Fruit fly (Drosophila melanogaster) whole organism, wandering third instar larva: ENCODE data around the gene CG14568.
A peak's percentile ranks its signal among the peaks of the same experiment; 100 is the strongest.

Experiments used
- Abd-B ChIP-seq: fragments of >200 bp; optimal IDR thresholded peaks from 2 replicates; lab custom pipeline; 2017; ENCODE audit warnings: missing biosample characterization, missing genetic modification characterization
- CG32264 ChIP-seq: fragments of 200-800 bp; sonication (Bioruptor generic); optimal IDR thresholded peaks from 2 replicates; lab custom pipeline; 2016; ENCODE audit warnings: missing biosample characterization, missing genetic modification characterization
- CG9705 ChIP-seq: fragments of 200-800 bp; sonication (Bioruptor generic); optimal IDR thresholded peaks from 2 replicates; lab custom pipeline; 2018; ENCODE audit warnings: missing biosample characterization, mild to moderate bottlenecking, missing genetic modification characterization
- CrebA ChIP-seq: fragments of 200-800 bp; sonication (Bioruptor generic); optimal IDR thresholded peaks from 2 replicates; lab custom pipeline; 2016; ENCODE audit warnings: missing biosample characterization, mild to moderate bottlenecking, missing genetic modification characterization, borderline replicate concordance
- Dfd ChIP-seq: fragments of >200 bp; optimal IDR thresholded peaks from 2 replicates; lab custom pipeline; 2017; ENCODE audit warnings: missing biosample characterization, missing genetic modification characterization
- Dif ChIP-seq: fragments of 200-275, 200-300 bp; sonication (Bioruptor generic); optimal IDR thresholded peaks from 2 replicates; lab custom pipeline; 2018; ENCODE audit warnings: missing biosample characterization, missing genetic modification characterization; ENCODE audit not compliant: partially characterized antibody
- GATAd ChIP-seq: sonication (Bioruptor generic); optimal IDR thresholded peaks from 2 replicates; lab custom pipeline; 2016; ENCODE audit warnings: missing biosample characterization, missing genetic modification characterization
- HLH106 ChIP-seq: fragments of 200-800 bp; optimal IDR thresholded peaks from 3 replicates; lab custom pipeline; 2019; ENCODE audit warnings: missing biosample characterization, mild to moderate bottlenecking, missing genetic modification characterization, moderate library complexity
- Hnf4 ChIP-seq: fragments of 200-800 bp; sonication (Bioruptor generic); optimal IDR thresholded peaks from 2 replicates; lab custom pipeline; 2016; ENCODE audit warnings: missing biosample characterization, mild to moderate bottlenecking, missing genetic modification characterization
- Hr78 ChIP-seq: fragments of >200 bp; optimal IDR thresholded peaks from 2 replicates; lab custom pipeline; 2017; ENCODE audit warnings: missing biosample characterization, missing genetic modification characterization
- Hr83 ChIP-seq: fragments of 200-300 bp; sonication (Bioruptor generic); optimal IDR thresholded peaks from 2 replicates; lab custom pipeline; 2016; ENCODE audit warnings: missing biosample characterization, mild to moderate bottlenecking, missing genetic modification characterization, moderate library complexity; ENCODE audit not compliant: poor library complexity, severe bottlenecking
- Jra ChIP-seq: sonication (Bioruptor generic); optimal IDR thresholded peaks from 2 replicates; lab custom pipeline; 2016; ENCODE audit warnings: missing biosample characterization, missing genetic modification characterization
- Mio ChIP-seq: sonication (Bioruptor generic); optimal IDR thresholded peaks from 2 replicates; lab custom pipeline; 2016; ENCODE audit warnings: missing biosample characterization, missing genetic modification characterization
- Myc ChIP-seq: fragments of >200 bp; optimal IDR thresholded peaks from 2 replicates; lab custom pipeline; 2017
- N ChIP-seq: fragments of >200 bp; optimal IDR thresholded peaks from 2 replicates; lab custom pipeline; 2018; ENCODE audit warnings: missing biosample characterization, missing external identifiers, missing genetic modification characterization
- OdsH ChIP-seq: fragments of 200-800 bp; sonication (Bioruptor generic); optimal IDR thresholded peaks from 2 replicates; lab custom pipeline; 2016; ENCODE audit warnings: missing biosample characterization, mild to moderate bottlenecking, missing genetic modification characterization
- Rel ChIP-seq, 2 experiments: fragments of 200-800 bp; sonication (Bioruptor generic) in 1 of 2; optimal IDR thresholded peaks; 2 replicates in 1 of 2; 3 replicates in 1 of 2; lab custom pipeline; 2016 to 2019; ENCODE audit warnings: mild to moderate bottlenecking in 2 of 2, missing biosample characterization in 2 of 2, missing genetic modification characterization in 2 of 2, moderate library complexity in 1 of 2
- Sp1 ChIP-seq: fragments of 200-800 bp; sonication (Bioruptor generic); optimal IDR thresholded peaks from 3 replicates; lab custom pipeline; 2019; ENCODE audit warnings: missing biosample characterization, mild to moderate bottlenecking, missing genetic modification characterization, moderate library complexity
- Vsx2 ChIP-seq: fragments of 200-300, 225-300 bp; sonication (Bioruptor generic); optimal IDR thresholded peaks from 2 replicates; lab custom pipeline; 2018; ENCODE audit warnings: missing biosample characterization, missing genetic modification characterization; ENCODE audit not compliant: partially characterized antibody
- br ChIP-seq: fragments of 200-800 bp; sonication (Bioruptor generic); optimal IDR thresholded peaks from 2 replicates; lab custom pipeline; 2016; ENCODE audit warnings: missing biosample characterization, missing genetic modification characterization
- brk ChIP-seq: fragments of 200-800 bp; sonication (Bioruptor generic); optimal IDR thresholded peaks from 2 replicates; lab custom pipeline; 2016; ENCODE audit warnings: missing biosample characterization, mild to moderate bottlenecking, missing genetic modification characterization
- dl ChIP-seq, 2 experiments: fragments of 175-275, 200-275 bp in 1 of 2; fragments of 200-275 bp in 1 of 2; sonication (Bioruptor generic); optimal IDR thresholded peaks; lab custom pipeline; 2018; ENCODE audit warnings: mild to moderate bottlenecking in 2 of 2, missing biosample characterization in 2 of 2, missing genetic modification characterization in 2 of 2, moderate library complexity in 2 of 2; ENCODE audit not compliant: partially characterized antibody in 2 of 2, insufficient read depth in 1 of 2
- dmrt93B ChIP-seq: fragments of 200-800 bp; sonication (Bioruptor generic); optimal IDR thresholded peaks from 2 replicates; lab custom pipeline; 2018; ENCODE audit warnings: missing biosample characterization, mild to moderate bottlenecking, missing genetic modification characterization
- dsf ChIP-seq: sonication (Bioruptor generic); optimal IDR thresholded peaks from 2 replicates; lab custom pipeline; 2016; ENCODE audit warnings: missing biosample characterization, missing genetic modification characterization, borderline replicate concordance
- ey ChIP-seq: fragments of 200-800 bp; sonication (Bioruptor generic); optimal IDR thresholded peaks from 2 replicates; lab custom pipeline; 2016; ENCODE audit warnings: missing biosample characterization, missing genetic modification characterization
- foxo ChIP-seq, 2 experiments: fragments of 200-800 bp; sonication (Bioruptor generic); optimal IDR thresholded peaks; 2 replicates in 1 of 2; 3 replicates in 1 of 2; lab custom pipeline; 2016 to 2017; ENCODE audit warnings: missing biosample characterization in 2 of 2, missing genetic modification characterization in 2 of 2
- fru ChIP-seq: fragments of 200-800 bp; sonication (Bioruptor generic); optimal IDR thresholded peaks from 3 replicates; lab custom pipeline; 2016; ENCODE audit warnings: missing biosample characterization, mild to moderate bottlenecking, missing genetic modification characterization
- h ChIP-seq: fragments of 200-800 bp; sonication (Bioruptor generic); optimal IDR thresholded peaks from 3 replicates; lab custom pipeline; 2016; ENCODE audit warnings: missing biosample characterization, mild to moderate bottlenecking, missing genetic modification characterization
- jim ChIP-seq: fragments of 175-275, 200-325 bp; sonication (Bioruptor generic); optimal IDR thresholded peaks from 2 replicates; lab custom pipeline; 2016; ENCODE audit warnings: missing biosample characterization, mild to moderate bottlenecking, missing genetic modification characterization
- lola ChIP-seq: fragments of >200 bp; optimal IDR thresholded peaks from 2 replicates; lab custom pipeline; 2017; ENCODE audit warnings: missing biosample characterization, missing genetic modification characterization
- pan ChIP-seq: fragments of >200 bp; optimal IDR thresholded peaks from 2 replicates; lab custom pipeline; 2017
- psq ChIP-seq: fragments of 200-800 bp; sonication (Bioruptor generic); optimal IDR thresholded peaks from 3 replicates; lab custom pipeline; 2017; ENCODE audit warnings: missing biosample characterization, mild to moderate bottlenecking, missing genetic modification characterization, moderate library complexity
- sage ChIP-seq: fragments of 200-800 bp; sonication (Bioruptor generic); optimal IDR thresholded peaks from 2 replicates; lab custom pipeline; 2016; ENCODE audit warnings: missing biosample characterization, mild to moderate bottlenecking, missing genetic modification characterization
- sv ChIP-seq: fragments of 200-800 bp; sonication (Bioruptor generic); optimal IDR thresholded peaks from 3 replicates; lab custom pipeline; 2016; ENCODE audit warnings: missing biosample characterization, missing genetic modification characterization
- tai ChIP-seq: sonication (Bioruptor generic); optimal IDR thresholded peaks from 2 replicates; lab custom pipeline; 2016; ENCODE audit warnings: missing biosample characterization, missing genetic modification characterization
- usp ChIP-seq: fragments of >200 bp; optimal IDR thresholded peaks from 2 replicates; lab custom pipeline; 2017; ENCODE audit warnings: missing biosample characterization, missing genetic modification characterization
- woc ChIP-seq: sonication (Bioruptor generic); optimal IDR thresholded peaks from 2 replicates; lab custom pipeline; 2016; ENCODE audit warnings: missing biosample characterization, mild to moderate bottlenecking, missing genetic modification characterization

The CG14568 gene

dm6 chr3L:21744169-21744568 lies 10.9 kb upstream of the CG14568 start, which contains the start of gene CG14565:
CG14565 (minus strand) TSS chr3L:21744269.
- TF ChIP-seq lola (no peak), sv (GFP tag; lab: Kevin White, UChicago) (no peak), dmrt93B (GFP tag; lab: Kevin White, UChicago) (no peak), jim (no peak), ey (GFP tag; lab: Kevin White, UChicago) (no peak), usp (no peak), Hnf4 (GFP tag; lab: Kevin White, UChicago) (no peak), br (no peak), Vsx2 (GFP tag; lab: Kevin White, UChicago) (no peak), Abd-B (no peak), Myc (lab: Kevin White, UChicago) (no peak), woc (GFP tag; lab: Kevin White, UChicago) (no peak)

dm6 chr3L:21741234-21741633 lies 7.9 kb upstream of the CG14568 start, which contains the start of gene CG14572:
CG14572 (plus strand) TSS chr3L:21741534.
- TF ChIP-seq Rel (GFP tag; optimal IDR thresholded peaks at IDR 0.05; lab: Kevin White, UChicago) (no peak), Rel (tag; optimal IDR thresholded peaks at IDR 0.05; lab: Kevin White, UChicago) (no peak), tai (GFP tag; lab: Kevin White, UChicago) (no peak), lola (no peak), Jra (GFP tag; lab: Kevin White, UChicago) (no peak), dsf (GFP tag; lab: Kevin White, UChicago) (no peak), psq (no peak), dl (GFP tag; optimal IDR thresholded peaks at IDR 0.05; lab: Kevin White, UChicago; ENCODE audit: insufficient read depth in 1 of 2, partially characterized antibody in 2 of 2) (no peak), jim (no peak), OdsH (no peak), woc (GFP tag; lab: Kevin White, UChicago) (no peak), Abd-B (no peak), GATAd (GFP tag; lab: Kevin White, UChicago) (no peak), Sp1 (GFP tag; lab: Kevin White, UChicago) (no peak), foxo (GFP tag; optimal IDR thresholded peaks at IDR 0.05; lab: Kevin White, UChicago) (no peak), Hr83 (GFP tag; lab: Kevin White, UChicago) (no peak), CG9705 (no peak), brk (no peak), Hr78 (GFP tag; lab: Kevin White, UChicago) (no peak), Mio (GFP tag; lab: Kevin White, UChicago) (no peak), Dif (no peak)

- TF ChIP-seq tai (GFP tag; lab: Kevin White, UChicago) (no peak), sage (no peak), Hnf4 (GFP tag; lab: Kevin White, UChicago) (no peak), Hr83 (GFP tag; lab: Kevin White, UChicago) (no peak), br (no peak), Vsx2 (GFP tag; lab: Kevin White, UChicago) (no peak), woc (GFP tag; lab: Kevin White, UChicago) (no peak), Dfd (GFP tag; lab: Kevin White, UChicago) (no peak), h (GFP tag; lab: Kevin White, UChicago) (no peak), CrebA (no peak), psq (no peak), Mio (GFP tag; lab: Kevin White, UChicago) (no peak)
Measured at dm6 chr3L:21740209-21740608, 6.9 kb upstream of the CG14568 start, which contains the start of gene CG14566. CG14566 (minus strand) TSS chr3L:21740309.

- TF ChIP-seq tai (GFP tag; lab: Kevin White, UChicago) (no peak), usp (no peak), sv (GFP tag; lab: Kevin White, UChicago) (no peak), CG32264 (GFP tag; lab: Kevin White, UChicago) (no peak), psq (no peak), foxo (GFP tag; optimal IDR thresholded peaks at IDR 0.05; lab: Kevin White, UChicago) (no peak), Hr83 (GFP tag; lab: Kevin White, UChicago) (no peak), Rel (GFP tag; optimal IDR thresholded peaks at IDR 0.05; lab: Kevin White, UChicago) (no peak), Rel (tag; optimal IDR thresholded peaks at IDR 0.05; lab: Kevin White, UChicago) (peak; percentile 91), lola (no peak), br (no peak), brk (no peak), GATAd (GFP tag; lab: Kevin White, UChicago) (no peak), dl (GFP tag; optimal IDR thresholded peaks at IDR 0.05; lab: Kevin White, UChicago; ENCODE audit: insufficient read depth in 1 of 2, partially characterized antibody in 2 of 2) (no peak), fru (no peak), Dfd (GFP tag; lab: Kevin White, UChicago) (no peak), N (GFP tag; lab: Kevin White, UChicago) (no peak), Sp1 (GFP tag; lab: Kevin White, UChicago) (no peak), Mio (GFP tag; lab: Kevin White, UChicago) (no peak), sage (no peak), Dif (peak; percentile 16), Jra (GFP tag; lab: Kevin White, UChicago) (peak; percentile 10), HLH106 (no peak), Abd-B (no peak), Hr78 (GFP tag; lab: Kevin White, UChicago) (no peak), h (GFP tag; lab: Kevin White, UChicago) (peak; percentile 48), Vsx2 (GFP tag; lab: Kevin White, UChicago) (peak; percentile 21), pan (lab: Kevin White, UChicago) (no peak), jim (no peak), CrebA (no peak), Myc (lab: Kevin White, UChicago) (no peak)
Measured at dm6 chr3L:21739017-21739730, 5.9 kb upstream of the CG14568 start.
